Worm (Caenorhabditis elegans): Measurements from ENCODE around the gene nspc-19.

Gene nspc-19

DNA sequence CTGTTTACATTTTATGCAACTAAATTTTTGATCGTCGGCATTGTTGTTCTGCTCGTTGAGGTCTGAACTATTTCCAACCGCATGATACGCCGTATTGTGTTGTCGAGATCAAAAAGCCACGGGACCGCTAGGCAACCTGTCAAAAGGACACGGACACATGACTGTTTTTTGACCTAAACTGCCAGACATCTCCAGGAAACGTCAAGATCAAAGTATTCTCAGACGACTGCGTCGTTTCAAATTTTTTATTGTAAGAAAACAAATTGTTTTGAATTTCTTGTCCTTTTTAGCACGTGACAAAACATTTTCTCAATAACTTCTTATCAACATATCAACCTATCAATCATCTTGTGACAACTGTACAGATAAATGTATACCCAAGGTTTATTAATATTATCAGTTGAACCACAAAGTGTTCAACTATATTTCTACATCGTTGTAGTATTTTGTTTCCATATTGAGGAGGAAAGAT lies 26.3 kb upstream of the nspc-19 start (continued):
- TF ChIP-seq sptf-2 (GFP tag; optimal IDR thresholded peaks at IDR 0.05) (no peak), let-607 (tag; optimal IDR thresholded peaks at IDR 0.05) (peak in 1 of 2 experiments; percentile 46), snpc-4 (GFP tag; optimal IDR thresholded peaks at IDR 0.05) (no peak), snpc-4 (tag; optimal IDR thresholded peaks at IDR 0.05) (peak in 2 of 4 experiments; percentile 1 to 40), nfya-2 (GFP tag; IDR thresholded peaks at IDR 0.05) (no peak), madf-6 (GFP tag; IDR thresholded peaks at IDR 0.05) (no peak), F37B4.10 (GFP tag; IDR thresholded peaks at IDR 0.05) (no peak), let-526 (GFP tag; IDR thresholded peaks at IDR 0.05) (peak; percentile 74; the same call in 1 of the 2 replicates), rcor-1 (GFP tag; IDR thresholded peaks at IDR 0.05) (no peak), xnd-1 (tag; optimal IDR thresholded peaks at IDR 0.05) (no peak), zfh-2 (GFP tag; conservative IDR thresholded peaks at IDR 0.05) (no peak; the same call in 1 of the 2 replicates), F10E7.11 (tag; optimal IDR thresholded peaks at IDR 0.05) (no peak), die-1 (tag; optimal IDR thresholded peaks at IDR 0.05) (no peak), lin-35 (GFP tag; optimal IDR thresholded peaks at IDR 0.05) (peak in 1 of 3 experiments; percentile 28), madf-8 (GFP tag; conservative IDR thresholded peaks at IDR 0.05) (no peak), F39B2.1 (GFP tag; IDR thresholded peaks at IDR 0.05) (no peak), lsl-1 (GFP tag; optimal IDR thresholded peaks at IDR 0.05) (no peak), him-1 (tag; optimal IDR thresholded peaks at IDR 0.05) (no peak), bed-2 (GFP tag; IDR thresholded peaks at IDR 0.05) (no peak), ztf-25 (GFP tag; IDR thresholded peaks at IDR 0.05) (no peak), F55B11.4 (tag; optimal IDR thresholded peaks at IDR 0.05; ENCODE audit: borderline replicate concordance, insufficient read depth) (no peak), K12H6.12 (tag; optimal IDR thresholded peaks at IDR 0.05) (peak; percentile 41), Y95B8A.8 (GFP tag; IDR thresholded peaks at IDR 0.05) (peak; percentile 61; the same call in 1 of the 2 replicates), hmg-20 (GFP tag; IDR thresholded peaks at IDR 0.05) (no peak), pbrm-1 (GFP tag; IDR thresholded peaks at IDR 0.05) (no peak), atf-7 (tag; optimal IDR thresholded peaks at IDR 0.05) (peak; percentile 58), F23B12.7 (tag; optimal IDR thresholded peaks at IDR 0.05; ENCODE audit: insufficient read depth) (no peak), aptf-3 (GFP tag; IDR thresholded peaks at IDR 0.05) (no peak), ztf-6 (GFP tag; IDR thresholded peaks at IDR 0.05) (no peak), gei-17 (GFP tag; optimal IDR thresholded peaks at IDR 0.05) (no peak), unc-130 (GFP tag; optimal IDR thresholded peaks at IDR 0.05) (no peak), attf-5 (GFP tag; optimal IDR thresholded peaks at IDR 0.05) (peak; percentile 75), F49E8.2 (tag; optimal IDR thresholded peaks at IDR 0.05; ENCODE audit: insufficient read depth) (no peak), snpc-1.1 (tag; optimal IDR thresholded peaks at IDR 0.05; ENCODE audit: insufficient read depth) (no peak), akir-1 (GFP tag; optimal IDR thresholded peaks at IDR 0.05) (no peak), B0035.1 (tag; optimal IDR thresholded peaks at IDR 0.05) (no peak), fkh-3 (tag; optimal IDR thresholded peaks at IDR 0.05) (no peak), egrh-3 (GFP tag; IDR thresholded peaks at IDR 0.05) (no peak), ccch-3 (GFP tag; optimal IDR thresholded peaks at IDR 0.05) (no peak), nfyb-1 (GFP tag; IDR thresholded peaks at IDR 0.05) (0 out of 2 replicates have a peak, but pooled peaks have one; percentile 28), hsf-1 (GFP tag; IDR thresholded peaks at IDR 0.05) (no peak), F57A8.1 (GFP tag; optimal IDR thresholded peaks at IDR 0.05) (no peak), tbx-9 (tag; optimal IDR thresholded peaks at IDR 0.05; ENCODE audit: borderline replicate concordance) (no peak), C17E4.6 (GFP tag; IDR thresholded peaks at IDR 0.05) (no peak), Y56A3A.18 (GFP tag; IDR thresholded peaks at IDR 0.05) (no peak), ceh-40 (GFP tag; IDR thresholded peaks at IDR 0.05) (no peak), mxl-1 (tag; optimal IDR thresholded peaks at IDR 0.05) (no peak), sdz-38 (tag; optimal IDR thresholded peaks at IDR 0.05) (no peak)
